Fruit fly (Drosophila melanogaster): ENCODE measurements around the gene CG13999.

The CG13999 gene

DNA sequence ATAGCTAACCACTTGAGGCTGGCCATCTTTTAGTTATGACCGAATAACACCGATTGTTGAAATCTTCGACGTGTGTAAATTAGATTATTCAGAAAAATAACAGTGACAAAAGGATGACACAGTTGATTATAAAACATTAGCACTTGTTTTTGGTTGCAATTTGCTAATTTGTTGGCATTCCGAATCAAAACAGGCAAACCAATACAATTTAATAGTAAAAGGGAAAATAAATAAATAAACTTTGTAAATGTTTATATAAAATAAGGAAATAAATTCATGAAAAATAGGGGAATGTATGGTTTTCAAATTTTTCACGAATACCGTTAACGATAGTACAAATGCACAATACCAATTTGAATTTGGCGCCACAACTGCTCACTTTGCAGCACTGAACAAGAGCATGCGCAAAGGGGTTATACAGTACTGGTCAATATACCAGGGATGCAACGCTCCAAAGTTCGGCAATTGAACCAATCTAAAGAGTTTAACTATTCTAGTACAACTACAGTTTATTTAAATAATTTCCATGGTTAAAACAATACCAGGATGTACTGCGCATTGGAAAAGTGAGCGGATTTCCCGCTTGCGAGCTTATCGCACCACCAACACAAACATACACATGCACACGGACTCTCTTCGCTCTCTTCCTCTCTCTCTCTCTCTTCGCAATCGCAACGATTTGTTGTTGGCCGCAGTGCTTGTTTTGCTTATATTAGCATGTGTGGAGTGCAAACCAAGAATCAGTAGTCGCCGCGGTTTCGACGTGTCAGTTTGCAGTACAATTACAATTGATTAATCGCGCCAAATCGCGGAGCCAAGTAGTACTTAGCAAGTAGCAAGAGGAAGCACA, 12.8 kb downstream of the CG13999 start, which contains the start of the genes Sfp26Ad and Gpdh1:
Sfp26Ad (minus strand) TSS at position 76 of the 850 bp plus-strand sequence.
Gpdh1 (plus strand) TSS at position 415 of the 850 bp plus-strand sequence.
- TF ChIP-seq CG17801 (GFP tag; optimal IDR thresholded peaks at IDR 0.05; ENCODE audit: partially characterized antibody), result peak; percentile 80

DNA sequence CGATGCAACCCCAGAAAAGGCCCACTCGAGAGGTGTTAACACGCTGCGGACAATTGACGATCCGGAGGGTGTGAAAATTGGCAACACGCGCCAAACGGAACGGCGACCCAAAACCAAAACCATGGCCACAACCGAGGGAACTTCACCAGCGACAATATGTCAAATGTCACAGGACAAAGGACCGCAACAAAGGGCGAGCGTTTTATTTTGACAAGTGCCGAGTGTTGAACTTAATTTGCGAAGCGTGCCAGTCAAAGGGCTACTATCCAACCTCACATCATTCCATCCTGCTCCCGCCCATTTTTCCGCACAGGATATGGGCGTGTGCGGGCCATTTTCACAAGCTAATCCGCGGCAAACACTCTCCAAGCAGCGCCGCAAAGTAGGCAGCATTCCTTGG, 28.9 kb downstream of the CG13999 start:
- no peak for TF ChIP-seq CG17801 (GFP tag; optimal IDR thresholded peaks at IDR 0.05; ENCODE audit: partially characterized antibody)

DNA sequence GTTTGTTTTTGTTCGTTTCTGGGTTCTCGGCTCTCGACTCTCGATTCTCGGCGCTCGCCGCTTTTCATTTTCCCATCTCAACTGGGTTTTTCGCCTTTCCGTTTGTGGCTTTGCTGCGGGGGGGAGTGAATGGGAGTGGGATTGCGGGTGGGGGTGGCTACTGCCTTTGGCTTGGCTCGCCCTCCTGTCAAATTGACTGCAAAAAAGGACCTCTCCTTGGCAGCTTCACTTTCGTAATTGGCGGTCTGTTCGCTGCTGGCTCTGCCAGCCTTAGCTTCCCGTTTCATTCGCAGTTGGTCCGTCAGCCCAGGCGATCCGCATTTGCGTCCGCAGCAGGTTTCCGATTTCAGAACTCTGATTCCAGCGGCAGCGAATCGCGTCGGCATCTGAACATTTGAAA, 30.6 kb downstream of the CG13999 start, which contains the start of gene dsf:
dsf (plus strand) TSS at position 301 of the 400 bp plus-strand sequence.
- TF ChIP-seq CG17801 (GFP tag; optimal IDR thresholded peaks at IDR 0.05; ENCODE audit: partially characterized antibody), result no peak

DNA sequence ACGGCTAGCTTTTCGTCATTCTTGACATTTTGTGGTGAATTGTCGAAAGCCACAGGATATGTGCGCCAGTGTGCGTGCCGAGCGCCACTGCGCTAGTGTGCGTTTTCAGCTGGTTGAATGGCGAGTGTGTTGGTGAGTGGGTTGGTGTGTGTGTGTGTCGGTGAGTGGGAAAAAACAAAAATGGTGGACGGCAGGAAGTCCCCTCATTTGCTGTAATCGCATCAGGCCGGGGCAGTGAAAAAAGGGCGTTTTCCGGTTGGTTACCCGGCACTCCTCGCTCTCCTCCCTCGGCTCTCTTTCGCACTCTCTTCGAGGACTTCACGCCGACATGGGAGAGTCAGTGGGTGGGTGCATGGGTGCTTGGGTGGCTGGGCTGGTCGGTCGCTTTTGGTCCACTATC, 31.1 kb downstream of the CG13999 start:
- TF ChIP-seq CG17801 (GFP tag; optimal IDR thresholded peaks at IDR 0.05; ENCODE audit: partially characterized antibody), result no peak

DNA sequence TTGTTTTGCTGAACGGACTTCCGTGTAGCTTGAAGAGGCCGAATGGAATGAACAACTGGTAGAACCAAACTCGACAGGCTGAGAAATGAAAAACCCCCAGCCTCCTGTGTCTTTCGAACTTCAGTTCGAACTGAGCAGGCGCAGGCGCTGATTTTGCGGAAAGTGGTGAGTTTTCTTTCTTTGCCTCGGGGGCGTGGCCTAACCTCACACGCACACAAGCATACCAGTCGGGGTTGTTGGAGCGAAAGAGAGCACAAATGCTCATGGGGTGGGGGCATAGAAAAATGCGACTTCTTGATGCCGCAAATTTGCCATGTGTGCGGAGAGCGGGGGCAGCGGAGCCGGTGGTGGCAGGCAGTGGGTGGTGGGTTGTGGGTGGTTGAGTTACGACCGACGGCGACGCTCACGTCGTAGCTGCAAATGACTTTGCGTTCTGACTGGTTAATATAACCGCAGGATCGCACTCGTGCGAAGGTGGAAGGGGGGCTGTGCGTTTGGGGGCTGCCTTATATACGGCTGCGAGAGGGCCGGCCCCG, 32.6 kb downstream of the CG13999 start, which contains the start of gene CG9016:
CG9016 (minus strand) TSS at position 51 of the 536 bp plus-strand sequence.
- TF ChIP-seq CG17801 (GFP tag; optimal IDR thresholded peaks at IDR 0.05; ENCODE audit: partially characterized antibody), result no peak

DNA sequence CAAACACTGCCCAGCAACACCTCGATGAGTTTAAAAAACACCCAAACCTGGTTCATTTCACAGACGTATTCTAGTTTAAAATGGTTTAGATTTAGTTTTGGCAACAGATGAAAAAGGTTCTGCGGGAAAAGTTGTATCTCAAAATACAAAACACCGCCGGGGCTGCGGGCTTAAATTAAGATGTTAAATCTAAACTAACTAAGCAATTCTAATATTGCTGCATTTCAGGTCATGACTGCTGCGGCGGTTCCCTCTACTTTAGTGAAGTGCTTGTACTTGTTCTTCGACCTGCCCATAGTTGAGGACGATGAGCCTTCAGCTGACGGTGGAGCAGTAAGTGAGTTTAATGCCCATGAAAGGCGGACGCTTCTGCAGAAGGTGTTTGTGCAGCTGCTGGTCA, 46.1 kb downstream of the CG13999 start, which contains the start of gene CG14000:
CG14000 (minus strand) TSS at position 101 of the 400 bp plus-strand sequence.
- no peak for TF ChIP-seq CG17801 (GFP tag; optimal IDR thresholded peaks at IDR 0.05; ENCODE audit: partially characterized antibody)

DNA sequence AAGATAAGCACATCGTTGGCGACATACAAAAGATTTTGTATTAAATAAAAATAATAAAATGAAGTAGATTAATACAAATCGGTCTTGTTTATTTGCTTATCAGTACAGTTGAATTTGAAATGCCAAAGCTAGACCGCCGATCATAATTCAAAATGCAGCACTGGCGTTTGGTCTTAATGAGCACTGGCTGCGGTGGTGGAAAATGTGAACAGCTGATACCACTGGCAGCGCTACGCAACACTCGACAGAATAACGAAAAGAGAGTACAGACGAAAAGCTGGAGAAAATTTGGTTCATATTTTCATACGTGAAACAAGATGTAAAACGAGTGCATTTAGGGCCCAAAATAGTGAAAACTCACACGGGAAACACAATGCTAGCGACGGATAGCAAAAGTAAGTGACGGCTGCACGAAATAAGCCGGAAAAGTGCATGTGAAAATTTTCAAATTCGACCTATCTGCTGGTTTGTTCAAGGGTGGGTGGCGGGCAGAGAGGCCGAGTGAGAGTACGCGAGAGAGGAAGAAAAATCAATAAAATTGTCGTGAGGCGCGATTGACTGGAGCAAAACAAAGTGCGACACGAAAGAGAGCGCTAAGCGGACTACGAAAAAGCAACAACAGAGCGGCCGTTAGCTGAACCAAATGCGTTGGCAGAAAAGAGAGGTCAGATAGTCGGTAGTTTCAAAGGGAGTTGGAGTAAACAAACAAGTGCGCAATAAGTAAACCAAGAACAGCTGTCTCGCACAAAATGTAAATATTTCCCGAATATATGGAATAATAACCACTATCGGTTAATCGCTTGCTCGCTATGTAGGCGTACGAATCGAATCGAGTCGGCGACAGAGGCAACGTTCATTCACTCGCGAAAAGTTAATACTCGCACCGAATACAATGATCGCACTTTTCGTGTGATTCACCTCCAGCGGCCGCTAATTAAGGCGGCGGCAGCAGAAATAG, 49.1 kb downstream of the CG13999 start, which contains the start of gene bchs:
bchs (plus strand) TSS at position 277 of the 958 bp plus-strand sequence.
- no peak for TF ChIP-seq CG17801 (GFP tag; optimal IDR thresholded peaks at IDR 0.05; ENCODE audit: partially characterized antibody)

All from ovary, adult (tissue).